Worm (Caenorhabditis elegans): ENCODE measurements around the gene flp-1.

DNA sequence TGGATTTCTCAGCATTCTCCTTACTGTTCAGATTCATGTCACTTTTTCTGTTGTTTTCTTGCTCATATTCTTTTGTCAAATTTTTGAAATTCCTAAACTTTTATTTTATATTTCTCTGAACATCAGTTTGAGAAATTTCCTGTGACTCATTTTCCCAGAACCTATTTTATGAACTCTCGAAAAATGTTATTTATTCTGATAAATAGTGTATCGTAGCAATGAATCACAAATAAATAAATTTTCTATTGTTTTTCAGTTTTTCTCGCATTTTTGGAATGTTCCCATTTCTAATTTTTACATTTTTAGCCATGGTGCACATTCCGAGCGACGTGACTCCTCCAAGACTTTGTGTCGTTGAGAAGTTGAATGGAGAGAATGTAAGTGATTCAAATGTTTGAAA, 25.7 kb upstream of the flp-1 start, which contains the start of gene nrfl-1:
- no peak for TF ChIP-seq mef-2 (tag; optimal IDR thresholded peaks at IDR 0.05)
- no peak for TF ChIP-seq aly-2 (tag; optimal IDR thresholded peaks at IDR 0.05)
- TF ChIP-seq aha-1 (tag; optimal IDR thresholded peaks at IDR 0.05): no peak

Measured in whole organism, L1 larva.